Fruit fly (Drosophila melanogaster): ENCODE measurements around the gene CG5013.

DNA sequence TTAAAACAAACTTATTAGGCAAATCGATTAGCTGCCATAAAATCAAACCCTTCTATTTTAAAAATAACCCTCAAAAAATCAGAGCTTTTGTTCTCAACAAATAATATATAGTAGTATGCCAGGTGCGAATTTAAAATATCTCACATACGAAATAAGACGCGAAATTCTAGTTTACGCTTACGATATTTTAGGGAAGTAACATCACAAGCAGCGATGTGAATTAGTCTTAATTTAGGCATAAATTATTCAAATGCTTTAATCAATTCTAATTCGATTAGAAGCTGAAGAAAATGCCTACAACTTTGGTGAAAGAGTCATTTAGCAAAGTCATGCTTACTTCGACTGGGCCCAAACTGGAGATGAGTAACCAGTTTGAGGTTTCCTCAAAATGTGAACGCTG, 34.1 kb downstream of the CG5013 start, which contains the start of gene sxe2:
- TF ChIP-seq CG8478 (optimal IDR thresholded peaks at IDR 0.05) (no peak), CTCF (optimal IDR thresholded peaks at IDR 0.05) (no peak)

All from S2 (cell line).